Fruit fly (Drosophila melanogaster): ENCODE results near the gene Wnt10.

The Wnt10 gene

DNA sequence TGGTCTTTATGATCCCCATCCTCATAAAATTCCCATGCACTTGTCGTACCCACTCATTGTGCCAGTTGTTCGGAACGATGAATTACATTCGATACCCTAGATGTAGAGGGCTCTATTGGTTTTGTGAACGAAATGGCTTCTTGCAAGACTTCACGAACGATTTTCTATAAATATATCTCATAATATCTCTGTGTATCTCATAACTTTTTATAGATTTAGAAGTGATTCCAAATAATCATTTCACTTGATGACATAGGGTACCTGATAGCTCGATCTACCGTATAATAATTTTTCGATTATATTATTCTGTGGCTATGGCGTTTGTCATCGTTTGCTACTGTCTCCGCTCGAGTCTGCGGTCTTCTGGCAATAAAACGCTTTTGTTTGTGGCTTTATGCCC, 33.8 kb downstream of the Wnt10 start (continued):
- TF ChIP-seq CG12769 (tag; optimal IDR thresholded peaks at IDR 0.05) (peak; percentile 74), pfk (GFP tag; optimal IDR thresholded peaks at IDR 0.05) (no peak), Rx (GFP tag; IDR thresholded peaks at IDR 0.05) (peak; percentile 73), CG7357 (GFP tag; IDR thresholded peaks at IDR 0.05) (peak; percentile 65; the same call in 2 of the 3 replicates), Hr39 (optimal IDR thresholded peaks at IDR 0.05) (no peak), CG1024 (GFP tag; IDR thresholded peaks at IDR 0.05) (peak; percentile 58), Ets65A (GFP tag) (peak; percentile 52), Sry-δ (GFP tag; optimal IDR thresholded peaks at IDR 0.05) (no peak), maf-S (GFP tag; optimal IDR thresholded peaks at IDR 0.05) (peak; percentile 34), pum (GFP tag; optimal IDR thresholded peaks at IDR 0.05) (peak; percentile 36), CG12744 (GFP tag; optimal IDR thresholded peaks at IDR 0.05) (peak; percentile 51), CG6654 (GFP tag; optimal IDR thresholded peaks at IDR 0.05) (peak; percentile 2), CG18599 (GFP tag; optimal IDR thresholded peaks at IDR 0.05) (peak; percentile 83), Sox100B (GFP tag; optimal IDR thresholded peaks at IDR 0.05) (peak; percentile 52), bcd (GFP tag; optimal IDR thresholded peaks at IDR 0.05) (peak; percentile 59), CG12391 (tag; optimal IDR thresholded peaks at IDR 0.05) (peak; percentile 64), peb (GFP tag; IDR thresholded peaks at IDR 0.05) (0 out of 2 replicates have a peak, but pooled peaks have one; percentile 34), Hr51 (GFP tag; optimal IDR thresholded peaks at IDR 0.05) (peak; percentile 13 to 69), Taf1 (GFP tag; IDR thresholded peaks at IDR 0.05) (peak; percentile 54; the same call in 1 of the 2 replicates), CG11723 (GFP tag; optimal IDR thresholded peaks at IDR 0.05) (peak; percentile 3), CG10267 (tag; optimal IDR thresholded peaks at IDR 0.05) (peak; percentile 56), bigmax (GFP tag; optimal IDR thresholded peaks at IDR 0.05) (no peak), Dad (GFP tag; optimal IDR thresholded peaks at IDR 0.05) (peak; percentile 3), vvl (GFP tag; IDR thresholded peaks at IDR 0.05) (peak; percentile 82), B-H2 (GFP tag; optimal IDR thresholded peaks at IDR 0.05) (no peak), sna (GFP tag; IDR thresholded peaks at IDR 0.05; ENCODE audit: partially characterized antibody) (no peak), ttk (GFP tag; IDR thresholded peaks at IDR 0.05) (peak; percentile 63), Antp (GFP tag; optimal IDR thresholded peaks at IDR 0.05) (peak; percentile 34), CG11398 (GFP tag; optimal IDR thresholded peaks at IDR 0.05) (no peak), az2 (GFP tag; optimal IDR thresholded peaks at IDR 0.05) (peak; percentile 64), CG16815 (GFP tag; optimal IDR thresholded peaks at IDR 0.05) (peak; percentile 41), CG9876 (GFP tag; optimal IDR thresholded peaks at IDR 0.05) (peak; percentile 5), Lpt (GFP tag; optimal IDR thresholded peaks at IDR 0.05) (no peak), emc (GFP tag; optimal IDR thresholded peaks at IDR 0.05) (peak; percentile 1), CG10979 (tag; optimal IDR thresholded peaks at IDR 0.05) (peak; percentile 58), CG6683 (GFP tag; optimal IDR thresholded peaks at IDR 0.05) (peak; percentile 33), Elba2 (GFP tag; optimal IDR thresholded peaks at IDR 0.05) (no peak), ssp (GFP tag; IDR thresholded peaks at IDR 0.05) (0 out of 2 replicates have a peak, but pooled peaks have one; percentile 38), CG12071 (GFP tag; optimal IDR thresholded peaks at IDR 0.05) (peak; percentile 42), gro (GFP tag; optimal IDR thresholded peaks at IDR 0.05) (no peak), Nf-YA (GFP tag; IDR thresholded peaks at IDR 0.05) (0 out of 2 replicates have a peak, but pooled peaks have one; percentile 26), Xbp1 (GFP tag; optimal IDR thresholded peaks at IDR 0.05) (peak; percentile 75), CG8290 (GFP tag; optimal IDR thresholded peaks at IDR 0.05) (no peak), CG8290 (tag; optimal IDR thresholded peaks at IDR 0.05) (peak in 1 of 2 experiments; percentile 48), CG30431 (GFP tag; optimal IDR thresholded peaks at IDR 0.05) (peak; percentile 5), HmgZ (tag; optimal IDR thresholded peaks at IDR 0.05) (peak; percentile 47), sob (GFP tag; IDR thresholded peaks at IDR 0.05) (peak; percentile 83), CG11247 (GFP tag; IDR thresholded peaks at IDR 0.05) (peak; percentile 54), CG11504 (tag; optimal IDR thresholded peaks at IDR 0.05) (peak; percentile 84), MBD-R2 (GFP tag; IDR thresholded peaks at IDR 0.05) (peak; percentile 20; the same call in 1 of the 2 replicates), CG8924 (tag; optimal IDR thresholded peaks at IDR 0.05) (peak; percentile 67), Camta (GFP tag; optimal IDR thresholded peaks at IDR 0.05) (peak; percentile 55)
